Fruit fly (Drosophila melanogaster) whole organism, embryonic: Measurements from ENCODE around the gene CG11597.

ENCODE experiments used
- Adf1 ChIP-seq: fragments of 200-800 bp; sonication (Bioruptor generic); IDR thresholded peaks from 2 replicates; pipeline ENCODE4 v1.3.6; 2022; ENCODE audit warnings: missing biosample characterization, missing genetic modification characterization
- BEAF-32 ChIP-seq: fragments of 200-800 bp; sonication (Bioruptor generic); optimal IDR thresholded peaks from 3 replicates; lab custom pipeline; 2017; ENCODE audit warnings: missing biosample characterization, missing genetic modification characterization, mild to moderate bottlenecking, moderate library complexity, missing genetic modification reagents
- CG10979 ChIP-seq: fragments of 200-800 bp; sonication (Bioruptor generic); optimal IDR thresholded peaks from 2 replicates; lab custom pipeline; 2018; ENCODE audit warnings: missing biosample characterization, mild to moderate bottlenecking, missing genetic modification characterization, moderate library complexity
- CG11247 ChIP-seq: fragments of 200-800 bp; sonication (Bioruptor generic); IDR thresholded peaks from 2 replicates; pipeline ENCODE4 v1.3.6; 2022; ENCODE audit warnings: missing biosample characterization, missing genetic modification characterization
- CG11695 ChIP-seq: fragments of 200-800 bp; sonication (Bioruptor generic); IDR thresholded peaks from 3 replicates; pipeline ENCODE4 v1.3.6; 2022; ENCODE audit warnings: missing biosample characterization, missing genetic modification characterization
- CG12155 ChIP-seq: fragments of 200-800 bp; sonication (Bioruptor generic); optimal IDR thresholded peaks from 3 replicates; lab custom pipeline; 2016; ENCODE audit warnings: missing biosample characterization, missing genetic modification characterization
- CG12942 ChIP-seq: fragments of 200-800 bp; sonication (Bioruptor generic); optimal IDR thresholded peaks from 3 replicates; lab custom pipeline; 2016; ENCODE audit warnings: missing biosample characterization, missing genetic modification characterization
- CG13296 ChIP-seq: fragments of 200-800 bp; sonication (Bioruptor generic); optimal IDR thresholded peaks from 3 replicates; lab custom pipeline; 2018; ENCODE audit warnings: missing biosample characterization, mild to moderate bottlenecking, missing genetic modification characterization
- CG17186 ChIP-seq: fragments of 200-800 bp; sonication (Bioruptor generic); optimal IDR thresholded peaks from 3 replicates; lab custom pipeline; 2017; ENCODE audit warnings: missing biosample characterization, missing genetic modification reagents, missing genetic modification characterization
- CG17385 ChIP-seq: fragments of 200-800 bp; sonication (Bioruptor generic); optimal IDR thresholded peaks from 3 replicates; lab custom pipeline; 2018; ENCODE audit warnings: missing biosample characterization, mild to moderate bottlenecking, missing genetic modification characterization
- CG18599 ChIP-seq: fragments of 200-800 bp; sonication (Bioruptor generic); optimal IDR thresholded peaks from 3 replicates; lab custom pipeline; 2017; ENCODE audit warnings: missing biosample characterization, missing genetic modification characterization, mild to moderate bottlenecking, moderate library complexity, missing genetic modification reagents
- CG2889 ChIP-seq: fragments of 200-800 bp; sonication (Bioruptor generic); IDR thresholded peaks from 3 replicates; pipeline ENCODE4 v1.3.6; 2022; ENCODE audit warnings: missing biosample characterization, missing genetic modification characterization
- CG30403 ChIP-seq: fragments of 200-800 bp; sonication (Bioruptor generic); optimal IDR thresholded peaks from 3 replicates; lab custom pipeline; 2016; ENCODE audit warnings: missing biosample characterization, missing genetic modification characterization
- CG31365 ChIP-seq: fragments of 200-800 bp; sonication (Bioruptor generic); optimal IDR thresholded peaks from 2 replicates; lab custom pipeline; 2018; ENCODE audit warnings: missing biosample characterization, mild to moderate bottlenecking, missing genetic modification characterization
- CG3163 ChIP-seq: fragments of 200-800 bp; sonication (Bioruptor generic); optimal IDR thresholded peaks from 3 replicates; lab custom pipeline; 2016; ENCODE audit warnings: missing biosample characterization, missing genetic modification characterization
- CG3281 ChIP-seq: fragments of 200-800 bp; sonication (Bioruptor generic); optimal IDR thresholded peaks from 3 replicates; lab custom pipeline; 2017; ENCODE audit warnings: missing biosample characterization, mild to moderate bottlenecking, missing genetic modification characterization
- CG33557 ChIP-seq: fragments of 200-800 bp; sonication (Bioruptor generic); optimal IDR thresholded peaks from 2 replicates; lab custom pipeline; 2019; ENCODE audit warnings: missing biosample characterization, mild to moderate bottlenecking, missing genetic modification characterization, moderate library complexity
- CG4360 ChIP-seq: fragments of 200-800 bp; sonication (Bioruptor generic); IDR thresholded peaks from 2 replicates; pipeline ENCODE4 v1.3.6; 2022; ENCODE audit warnings: missing biosample characterization, missing genetic modification characterization
- CG4730 ChIP-seq: fragments of 200-800 bp; sonication (Bioruptor generic); IDR thresholded peaks from 2 replicates; pipeline ENCODE4 v1.3.6; 2022; ENCODE audit warnings: missing biosample characterization, missing genetic modification characterization
- CG7928 ChIP-seq: fragments of 200-800 bp; sonication (Bioruptor generic); optimal IDR thresholded peaks from 2 replicates; lab custom pipeline; 2017; ENCODE audit warnings: missing biosample characterization, mild to moderate bottlenecking, missing genetic modification characterization
- CG8388 ChIP-seq: fragments of 200-800 bp; sonication (Bioruptor generic); optimal IDR thresholded peaks from 2 replicates; lab custom pipeline; 2019; ENCODE audit warnings: missing biosample characterization, mild to moderate bottlenecking, missing genetic modification characterization, moderate library complexity
- CG9215 ChIP-seq: fragments of 200-800 bp; sonication (Bioruptor generic); IDR thresholded peaks from 2 replicates; pipeline ENCODE4 v1.3.6; 2022; ENCODE audit warnings: missing biosample characterization, missing genetic modification characterization
- CkIIα-i1 ChIP-seq: fragments of 200-800 bp; sonication (Bioruptor generic); IDR thresholded peaks from 2 replicates; pipeline ENCODE4 v1.3.6; 2022; ENCODE audit warnings: missing biosample characterization, missing genetic modification characterization
- Dip3 ChIP-seq: fragments of 200-800 bp; sonication (Bioruptor generic); optimal IDR thresholded peaks from 3 replicates; lab custom pipeline; 2016; ENCODE audit warnings: missing biosample characterization, missing genetic modification characterization
- Max ChIP-seq: fragments of 200-800 bp; sonication (Bioruptor generic); optimal IDR thresholded peaks from 2 replicates; lab custom pipeline; 2016; ENCODE audit warnings: missing biosample characterization, mild to moderate bottlenecking, missing genetic modification characterization
- Nf-YA ChIP-seq: fragments of 200-800 bp; sonication (Bioruptor generic); IDR thresholded peaks from 2 replicates; pipeline ENCODE4 v1.3.6; 2022; ENCODE audit warnings: missing biosample characterization, missing genetic modification characterization
- NfI ChIP-seq: fragments of 200-800 bp; sonication (Bioruptor generic); optimal IDR thresholded peaks from 3 replicates; lab custom pipeline; 2018; ENCODE audit warnings: missing biosample characterization, mild to moderate bottlenecking, missing genetic modification characterization, moderate library complexity
- Oli ChIP-seq: fragments of 200-800 bp; sonication (Bioruptor generic); optimal IDR thresholded peaks from 2 replicates; lab custom pipeline; 2018; ENCODE audit warnings: missing biosample characterization, mild to moderate bottlenecking, missing genetic modification characterization, moderate library complexity
- Sin3A ChIP-seq: fragments of >200 bp; optimal IDR thresholded peaks from 2 replicates; lab custom pipeline; 2018
- Sry-β ChIP-seq: fragments of 200-800 bp; sonication (Bioruptor generic); optimal IDR thresholded peaks from 2 replicates; lab custom pipeline; 2018; ENCODE audit warnings: missing biosample characterization, mild to moderate bottlenecking, missing genetic modification characterization, moderate library complexity
- Sry-δ ChIP-seq: fragments of 200-800 bp; sonication (Bioruptor generic); optimal IDR thresholded peaks from 2 replicates; lab custom pipeline; 2016; ENCODE audit warnings: missing biosample characterization, missing genetic modification characterization
- YL-1 ChIP-seq: fragments of 200-800 bp; sonication (Bioruptor generic); optimal IDR thresholded peaks from 3 replicates; lab custom pipeline; 2017; ENCODE audit warnings: missing biosample characterization, mild to moderate bottlenecking, missing genetic modification characterization
- amos ChIP-seq: fragments of 200-800 bp; sonication (Bioruptor generic); IDR thresholded peaks from 2 replicates; pipeline ENCODE4 v1.3.6; 2022; ENCODE audit warnings: missing biosample characterization, missing genetic modification characterization; ENCODE audit not compliant: partially characterized antibody
- aop ChIP-seq: fragments of 200-800 bp; sonication (Bioruptor generic); IDR thresholded peaks from 2 replicates; pipeline ENCODE4 v1.3.6; 2022; ENCODE audit warnings: missing biosample characterization, missing genetic modification characterization
- ara ChIP-seq: fragments of 200-800 bp; sonication (Bioruptor generic); IDR thresholded peaks from 2 replicates; pipeline ENCODE4 v1.3.6; 2022; ENCODE audit warnings: missing biosample characterization, missing genetic modification characterization
- bab2 ChIP-seq: fragments of 200-800 bp; sonication (Bioruptor generic); optimal IDR thresholded peaks from 2 replicates; lab custom pipeline; 2016; ENCODE audit warnings: missing biosample characterization, missing genetic modification characterization
- bsh ChIP-seq, 2 experiments: fragments of 200-800 bp; sonication (Bioruptor generic); optimal IDR thresholded peaks; 2 replicates each; lab custom pipeline; 2017 to 2018; ENCODE audit warnings: mild to moderate bottlenecking in 2 of 2, missing biosample characterization in 2 of 2, missing genetic modification characterization in 2 of 2, moderate library complexity in 1 of 2
- dan ChIP-seq: fragments of 200-800 bp; sonication (Bioruptor generic); IDR thresholded peaks from 2 replicates; pipeline ENCODE4 v1.3.6; 2022; ENCODE audit warnings: missing biosample characterization, missing genetic modification characterization
- ewg ChIP-seq: fragments of 200-800 bp; sonication (Bioruptor generic); optimal IDR thresholded peaks from 3 replicates; lab custom pipeline; 2017; ENCODE audit warnings: mild to moderate bottlenecking, missing biosample characterization, missing genetic modification reagents, missing genetic modification characterization
- fru ChIP-seq: fragments of >200 bp; optimal IDR thresholded peaks from 2 replicates; lab custom pipeline; 2017
- gcm2 ChIP-seq: fragments of 200-800 bp; sonication (Bioruptor generic); optimal IDR thresholded peaks from 2 replicates; lab custom pipeline; 2016; ENCODE audit warnings: missing biosample characterization, missing genetic modification characterization
- hbn ChIP-seq: fragments of 200-800 bp; sonication (Bioruptor generic); IDR thresholded peaks from 2 replicates; pipeline ENCODE4 v1.3.6; 2022; ENCODE audit warnings: missing biosample characterization, missing genetic modification characterization; ENCODE audit not compliant: partially characterized antibody
- nom ChIP-seq: fragments of 200-800 bp; sonication (Bioruptor generic); optimal IDR thresholded peaks from 2 replicates; lab custom pipeline; 2017; ENCODE audit warnings: missing biosample characterization, missing genetic modification characterization, mild to moderate bottlenecking, moderate library complexity, missing genetic modification reagents
- pita ChIP-seq: fragments of 200-800 bp; sonication (Bioruptor generic); optimal IDR thresholded peaks from 2 replicates; lab custom pipeline; 2017; ENCODE audit warnings: missing biosample characterization, mild to moderate bottlenecking, missing genetic modification characterization
- pum ChIP-seq: fragments of 200-800 bp; sonication (Bioruptor generic); optimal IDR thresholded peaks from 2 replicates; lab custom pipeline; 2016; ENCODE audit warnings: missing biosample characterization, missing genetic modification characterization
- sc ChIP-seq, 3 experiments: fragments of >200 bp in 2 of 3; fragments of 200-800 bp in 1 of 3; sonication (Bioruptor generic) in 1 of 3; optimal IDR thresholded peaks; 2 replicates in 2 of 3; 3 replicates in 1 of 3; lab custom pipeline; 2017; ENCODE audit warnings: mild to moderate bottlenecking in 1 of 3, missing biosample characterization in 1 of 3, missing genetic modification characterization in 1 of 3, missing genetic modification reagents in 1 of 3
- stc ChIP-seq: fragments of 200-800 bp; sonication (Bioruptor generic); IDR thresholded peaks from 2 replicates; pipeline ENCODE4 v1.3.6; 2022; ENCODE audit warnings: missing biosample characterization, missing genetic modification characterization
- stwl ChIP-seq: fragments of 200-800 bp; sonication (Bioruptor generic); optimal IDR thresholded peaks from 3 replicates; lab custom pipeline; 2018; ENCODE audit warnings: missing biosample characterization, mild to moderate bottlenecking, missing genetic modification characterization, moderate library complexity
- usp ChIP-seq: fragments of >200 bp; optimal IDR thresholded peaks from 2 replicates; lab custom pipeline; 2017; ENCODE audit warnings: missing biosample characterization, missing genetic modification characterization
- wek ChIP-seq: fragments of 200-800 bp; sonication (Bioruptor generic); optimal IDR thresholded peaks from 3 replicates; lab custom pipeline; 2018; ENCODE audit warnings: missing biosample characterization, mild to moderate bottlenecking, missing genetic modification characterization, moderate library complexity
- wor ChIP-seq: fragments of 200-800 bp; sonication (Bioruptor generic); IDR thresholded peaks from 2 replicates; pipeline ENCODE4 v1.3.6; 2022; ENCODE audit warnings: missing biosample characterization, missing genetic modification characterization

CG11597 gene

dm6 chr3L:11785291-11785690 lies 36.8 kb downstream of the CG11597 start (continued):
- TF ChIP-seq NfI (GFP tag; lab: Kevin White, UChicago) (peak; percentile 31), Dip3 (GFP tag; lab: Kevin White, UChicago) (peak; percentile 18), CG11695 (GFP tag; lab: Robert Waterston, UW) (peak; percentile 40; the same call in 1 of the 3 replicates), CG12155 (peak; percentile 23), CkIIα-i1 (no peak), Nf-YA (GFP tag; lab: Robert Waterston, UW) (no peak), nom (GFP tag; lab: Kevin White, UChicago) (no peak), Sin3A (lab: Kevin White, UChicago) (no peak), CG3163 (GFP tag; lab: Kevin White, UChicago) (no peak), CG31365 (tag; lab: Kevin White, UChicago) (no peak), stwl (no peak), CG18599 (GFP tag; lab: Kevin White, UChicago) (peak; percentile 58), CG3281 (GFP tag; lab: Kevin White, UChicago) (peak; percentile 32), pum (GFP tag; lab: Kevin White, UChicago) (peak; percentile 0), CG4730 (GFP tag; lab: Robert Waterston, UW) (peak; percentile 23; the same call in 1 of the 2 replicates), CG9215 (GFP tag; lab: Robert Waterston, UW) (peak; percentile 58), CG17385 (GFP tag; lab: Kevin White, UChicago) (no peak), bab2 (GFP tag; lab: Kevin White, UChicago) (no peak), CG2889 (GFP tag; lab: Robert Waterston, UW) (0 out of 3 replicates have a peak, but pooled peaks have one; percentile 7), YL-1 (GFP tag; lab: Kevin White, UChicago) (peak; percentile 17), Sry-δ (GFP tag; lab: Kevin White, UChicago) (peak; percentile 14), CG30403 (GFP tag; lab: Kevin White, UChicago) (peak; percentile 36), CG4360 (GFP tag; lab: Robert Waterston, UW) (no peak), Oli (tag; lab: Kevin White, UChicago) (peak; percentile 47), ewg (GFP tag; lab: Kevin White, UChicago) (no peak), BEAF-32 (GFP tag; lab: Kevin White, UChicago) (no peak), usp (GFP tag; lab: Kevin White, UChicago) (no peak), CG7928 (GFP tag; lab: Kevin White, UChicago) (peak; percentile 17), gcm2 (GFP tag; lab: Kevin White, UChicago) (no peak), pita (no peak), fru (no peak), stc (peak; percentile 34; the same call in 1 of the 2 replicates), CG33557 (GFP tag; lab: Kevin White, UChicago) (no peak), dan (GFP tag; lab: Robert Waterston, UW) (no peak), wek (no peak), CG11247 (GFP tag; lab: Robert Waterston, UW) (0 out of 2 replicates have a peak, but pooled peaks have one; percentile 46), ara (no peak), Adf1 (GFP tag; lab: Robert Waterston, UW) (0 out of 2 replicates have a peak, but pooled peaks have one; percentile 24), CG10979 (tag; lab: Kevin White, UChicago) (no peak), aop (GFP tag; lab: Robert Waterston, UW) (no peak), sc (optimal IDR thresholded peaks at IDR 0.05; lab: Kevin White, UChicago) (no peak), sc (GFP tag; optimal IDR thresholded peaks at IDR 0.05; lab: Kevin White, UChicago) (no peak), CG12942 (GFP tag; lab: Kevin White, UChicago) (no peak), Max (no peak), amos (GFP tag; lab: Robert Waterston, UW) (no peak), bsh (GFP tag; optimal IDR thresholded peaks at IDR 0.05; lab: Kevin White, UChicago) (peak in 1 of 2 experiments; percentile 34), CG17186 (GFP tag; lab: Kevin White, UChicago) (no peak), hbn (GFP tag; lab: Robert Waterston, UW) (no peak), CG8388 (GFP tag; lab: Kevin White, UChicago) (no peak), Sry-β (GFP tag; lab: Kevin White, UChicago) (no peak), CG13296 (GFP tag; lab: Kevin White, UChicago) (peak; percentile 60), wor (GFP tag; lab: Robert Waterston, UW) (0 out of 2 replicates have a peak, but pooled peaks have one; percentile 28)
